Worm (Caenorhabditis elegans) whole organism, young adult: Measurements from ENCODE around the gene sdz-1.
A peak's percentile ranks its signal among the peaks of the same experiment; 100 is the strongest.

Experiments
- B0035.1 ChIP-seq: sonication (generic microtip); optimal IDR thresholded peaks from 2 replicates; lab custom pipeline; 2016; ENCODE audit warnings: missing genetic modification characterization, mild to moderate bottlenecking, missing compliant biosample characterization, missing genotype, missing genetic modification reagents
- F22D6.2 ChIP-seq: sonication (generic microtip); optimal IDR thresholded peaks from 2 replicates; lab custom pipeline; 2016; ENCODE audit warnings: mild to moderate bottlenecking, missing genetic modification characterization, missing compliant biosample characterization
- F33H1.4 ChIP-seq: fragments of 200-800 bp; sonication (Bioruptor generic); IDR thresholded peaks from 2 replicates; pipeline ENCODE4 v1.3.6; 2022; ENCODE audit warnings: missing genetic modification reagents, missing genetic modification characterization, missing compliant biosample characterization
- F39B2.1 ChIP-seq: fragments of 200-800 bp; sonication (Bioruptor generic); IDR thresholded peaks from 2 replicates; pipeline ENCODE4 v1.3.6; 2022; ENCODE audit warnings: missing genetic modification reagents, missing genetic modification characterization, missing compliant biosample characterization
- F57A8.1 ChIP-seq: fragments of 200-800 bp; sonication (Bioruptor generic); optimal IDR thresholded peaks from 2 replicates; lab custom pipeline; 2018; ENCODE audit warnings: mild to moderate bottlenecking, missing genetic modification characterization, moderate library complexity, missing compliant biosample characterization
- F57C9.4 ChIP-seq: sonication (generic microtip); optimal IDR thresholded peaks from 2 replicates; lab custom pipeline; 2017; ENCODE audit warnings: mild to moderate bottlenecking, missing genetic modification characterization, missing compliant biosample characterization
- T26A5.8 ChIP-seq: sonication (generic microtip); optimal IDR thresholded peaks from 2 replicates; lab custom pipeline; 2016; ENCODE audit warnings: missing genetic modification characterization, missing compliant biosample characterization
- Y53G8AR.9 ChIP-seq: fragments of 200-800 bp; sonication (Bioruptor generic); conservative IDR thresholded peaks from 2 replicates; pipeline ENCODE4 v1.3.6; 2022; ENCODE audit warnings: missing genetic modification reagents, missing genetic modification characterization, missing compliant biosample characterization
- akir-1 ChIP-seq: fragments of 200-800 bp; sonication (Bioruptor generic); optimal IDR thresholded peaks from 2 replicates; lab custom pipeline; 2018; ENCODE audit warnings: mild to moderate bottlenecking, missing genetic modification characterization, moderate library complexity, missing compliant biosample characterization
- aptf-3 ChIP-seq: fragments of 200-800 bp; sonication (Bioruptor generic); IDR thresholded peaks from 2 replicates; pipeline ENCODE4 v1.3.6; 2022; ENCODE audit warnings: missing genetic modification characterization, missing compliant biosample characterization
- atf-7 ChIP-seq: sonication (generic microtip); optimal IDR thresholded peaks from 2 replicates; lab custom pipeline; 2017; ENCODE audit warnings: mild to moderate bottlenecking, missing genetic modification characterization, missing compliant biosample characterization
- attf-5 ChIP-seq: fragments of 200-800 bp; sonication (Bioruptor generic); optimal IDR thresholded peaks from 2 replicates; lab custom pipeline; 2018; ENCODE audit warnings: mild to moderate bottlenecking, missing genetic modification characterization, missing compliant biosample characterization
- bed-1 ChIP-seq: fragments of 200-800 bp; sonication (Bioruptor generic); IDR thresholded peaks from 2 replicates; pipeline ENCODE4 v1.3.6; 2022; ENCODE audit warnings: missing genetic modification reagents, missing genetic modification characterization, missing compliant biosample characterization
- ceh-27 ChIP-seq: fragments of 200-800 bp; sonication (Bioruptor generic); optimal IDR thresholded peaks from 2 replicates; lab custom pipeline; 2018; ENCODE audit warnings: mild to moderate bottlenecking, missing genetic modification characterization, moderate library complexity, missing compliant biosample characterization
- ceh-40 ChIP-seq: fragments of 200-800 bp; sonication (Bioruptor generic); IDR thresholded peaks from 2 replicates; pipeline ENCODE4 v1.3.6; 2022; ENCODE audit warnings: missing genetic modification characterization, missing compliant biosample characterization
- die-1 ChIP-seq: sonication (generic microtip); optimal IDR thresholded peaks from 2 replicates; lab custom pipeline; 2016; ENCODE audit warnings: missing genotype, mild to moderate bottlenecking, missing genetic modification characterization, missing compliant biosample characterization
- dpl-1 ChIP-seq: fragments of 150-350 bp; optimal IDR thresholded peaks from 2 replicates; lab custom pipeline; 2014; ENCODE audit warnings: missing biosample characterization, missing genetic modification reagents, missing genetic modification characterization
- efl-1 ChIP-seq: fragments of 150-350 bp; optimal IDR thresholded peaks from 2 replicates; lab custom pipeline; 2014; ENCODE audit warnings: missing biosample characterization, missing genetic modification reagents, missing genetic modification characterization
- fkh-3 ChIP-seq: sonication (generic microtip); optimal IDR thresholded peaks from 2 replicates; lab custom pipeline; 2016; ENCODE audit warnings: mild to moderate bottlenecking, missing genetic modification characterization, missing compliant biosample characterization
- gei-17 ChIP-seq: fragments of 200-800 bp; sonication (Bioruptor generic); optimal IDR thresholded peaks from 2 replicates; lab custom pipeline; 2018; ENCODE audit warnings: mild to moderate bottlenecking, missing genetic modification characterization, missing compliant biosample characterization
- hmg-1.2 ChIP-seq: fragments of 200-800 bp; sonication (Bioruptor generic); IDR thresholded peaks from 2 replicates; pipeline ENCODE4 v1.3.6; 2022; ENCODE audit warnings: missing genetic modification reagents, missing genetic modification characterization, missing compliant biosample characterization
- hmg-20 ChIP-seq: fragments of 200-800 bp; sonication (Bioruptor generic); IDR thresholded peaks from 2 replicates; pipeline ENCODE4 v1.3.6; 2022; ENCODE audit warnings: missing genetic modification reagents, missing genetic modification characterization, missing compliant biosample characterization
- let-526 ChIP-seq: fragments of 200-800 bp; sonication (Bioruptor generic); IDR thresholded peaks from 2 replicates; pipeline ENCODE4 v1.3.6; 2022; ENCODE audit warnings: missing genetic modification reagents, missing genetic modification characterization, missing compliant biosample characterization
- let-607 ChIP-seq, 2 experiments: fragments of 200-800 bp in 1 of 2; sonication (Bioruptor generic) in 1 of 2; sonication (generic microtip) in 1 of 2; optimal IDR thresholded peaks; 2 replicates each; lab custom pipeline; 2016 to 2018; ENCODE audit warnings: mild to moderate bottlenecking in 2 of 2, missing compliant biosample characterization in 2 of 2, missing genetic modification characterization in 2 of 2, moderate library complexity in 2 of 2, missing genotype in 1 of 2
- lin-40 ChIP-seq: sonication (generic microtip); optimal IDR thresholded peaks from 2 replicates; lab custom pipeline; 2016; ENCODE audit warnings: missing genetic modification characterization, mild to moderate bottlenecking, missing compliant biosample characterization, missing genotype, missing genetic modification reagents
- lin-54 ChIP-seq: fragments of 200-800 bp; sonication (Bioruptor generic); optimal IDR thresholded peaks from 2 replicates; lab custom pipeline; 2018; ENCODE audit warnings: mild to moderate bottlenecking, missing genetic modification characterization, missing compliant biosample characterization
- lir-1 ChIP-seq: fragments of 200-800 bp; sonication (Bioruptor generic); conservative IDR thresholded peaks from 2 replicates; pipeline ENCODE4 v1.3.6; 2022; ENCODE audit warnings: missing genetic modification reagents, missing genetic modification characterization, missing compliant biosample characterization
- lsl-1 ChIP-seq: fragments of 200-800 bp; sonication (Bioruptor generic); optimal IDR thresholded peaks from 2 replicates; lab custom pipeline; 2018; ENCODE audit warnings: mild to moderate bottlenecking, missing genetic modification characterization, moderate library complexity, missing compliant biosample characterization
- lsy-27 ChIP-seq: sonication (generic microtip); optimal IDR thresholded peaks from 2 replicates; lab custom pipeline; 2017; ENCODE audit warnings: missing genetic modification characterization, mild to moderate bottlenecking, missing compliant biosample characterization, antibody characterized with exemption, missing genotype, borderline replicate concordance; ENCODE audit not compliant: insufficient read depth
- madf-10 ChIP-seq: sonication (generic microtip); optimal IDR thresholded peaks from 2 replicates; lab custom pipeline; 2016; ENCODE audit warnings: mild to moderate bottlenecking, missing genetic modification characterization, missing compliant biosample characterization
- madf-6 ChIP-seq: fragments of 200-800 bp; sonication (Bioruptor generic); IDR thresholded peaks from 2 replicates; pipeline ENCODE4 v1.3.6; 2022; ENCODE audit warnings: missing genetic modification reagents, missing genetic modification characterization, missing compliant biosample characterization
- madf-8 ChIP-seq: fragments of 200-800 bp; sonication (Bioruptor generic); conservative IDR thresholded peaks from 2 replicates; pipeline ENCODE4 v1.3.6; 2022; ENCODE audit warnings: missing genetic modification reagents, missing genetic modification characterization, missing compliant biosample characterization
- mcd-1 ChIP-seq: fragments of 200-800 bp; sonication (Bioruptor generic); IDR thresholded peaks from 2 replicates; pipeline ENCODE4 v1.3.6; 2022; ENCODE audit warnings: missing genetic modification reagents, missing genetic modification characterization, missing compliant biosample characterization
- nfya-2 ChIP-seq: fragments of 200-800 bp; sonication (Bioruptor generic); IDR thresholded peaks from 2 replicates; pipeline ENCODE4 v1.3.6; 2022; ENCODE audit warnings: missing genetic modification reagents, missing genetic modification characterization, missing compliant biosample characterization
- nhr-120 ChIP-seq: fragments of 200-800 bp; sonication (Bioruptor generic); IDR thresholded peaks from 2 replicates; pipeline ENCODE4 v1.3.6; 2022; ENCODE audit warnings: missing genetic modification characterization, missing compliant biosample characterization
- nhr-179 ChIP-seq: sonication (generic microtip); optimal IDR thresholded peaks from 2 replicates; lab custom pipeline; 2016; ENCODE audit warnings: mild to moderate bottlenecking, missing genetic modification characterization, missing compliant biosample characterization
- nhr-27 ChIP-seq: fragments of 200-800 bp; sonication (Bioruptor generic); optimal IDR thresholded peaks from 2 replicates; lab custom pipeline; 2018; ENCODE audit warnings: mild to moderate bottlenecking, missing genetic modification characterization, moderate library complexity, missing compliant biosample characterization
- nhr-80 ChIP-seq: sonication (generic microtip); optimal IDR thresholded peaks from 2 replicates; lab custom pipeline; 2016; ENCODE audit warnings: missing genetic modification characterization, missing compliant biosample characterization
- pbrm-1 ChIP-seq: fragments of 200-800 bp; sonication (Bioruptor generic); IDR thresholded peaks from 2 replicates; pipeline ENCODE4 v1.3.6; 2022; ENCODE audit warnings: missing genetic modification reagents, missing genetic modification characterization, missing compliant biosample characterization
- rcor-1 ChIP-seq: fragments of 200-800 bp; sonication (Bioruptor generic); IDR thresholded peaks from 2 replicates; pipeline ENCODE4 v1.3.6; 2022; ENCODE audit warnings: missing genetic modification reagents, missing genetic modification characterization, missing compliant biosample characterization
- snpc-1.1 ChIP-seq: sonication (generic microtip); optimal IDR thresholded peaks from 2 replicates; lab custom pipeline; 2017; ENCODE audit warnings: missing genetic modification characterization, mild to moderate bottlenecking, missing compliant biosample characterization, antibody characterized with exemption, moderate library complexity, missing genotype, missing genetic modification reagents; ENCODE audit not compliant: insufficient read depth
- snpc-1.3 ChIP-seq: sonication (generic microtip); optimal IDR thresholded peaks from 2 replicates; lab custom pipeline; 2017; ENCODE audit warnings: missing genetic modification characterization, mild to moderate bottlenecking, missing compliant biosample characterization, antibody characterized with exemption, moderate library complexity, missing genotype, missing genetic modification reagents; ENCODE audit not compliant: insufficient read depth
- sptf-2 ChIP-seq: fragments of 200-800 bp; sonication (Bioruptor generic); optimal IDR thresholded peaks from 2 replicates; lab custom pipeline; 2018; ENCODE audit warnings: mild to moderate bottlenecking, missing genetic modification characterization, missing compliant biosample characterization
- unc-130 ChIP-seq: sonication (generic microtip); optimal IDR thresholded peaks from 2 replicates; lab custom pipeline; 2016; ENCODE audit warnings: missing genetic modification reagents, missing genetic modification characterization, missing compliant biosample characterization
- zfh-2 ChIP-seq: fragments of 200-800 bp; sonication (Bioruptor generic); conservative IDR thresholded peaks from 2 replicates; pipeline ENCODE4 v1.3.6; 2022; ENCODE audit warnings: missing genetic modification reagents, missing genetic modification characterization, missing compliant biosample characterization
- ztf-26 ChIP-seq: sonication (generic microtip); optimal IDR thresholded peaks from 2 replicates; lab custom pipeline; 2017; ENCODE audit warnings: missing genetic modification characterization, missing compliant biosample characterization

The sdz-1 gene

ce11 chrIII:8696680-8697079 lies 3.5 kb downstream of the sdz-1 start (continued):
- TF ChIP-seq efl-1 (GFP tag; lab: Kevin White, UChicago) (no peak), F39B2.1 (GFP tag; lab: Robert Waterston, UW) (no peak), ceh-27 (GFP tag; lab: Kevin White, UChicago) (no peak), madf-6 (GFP tag; lab: Robert Waterston, UW) (no peak), madf-8 (GFP tag; lab: Robert Waterston, UW) (no peak), Y53G8AR.9 (GFP tag; lab: Robert Waterston, UW) (no peak), lin-54 (GFP tag; lab: Kevin White, UChicago) (no peak), atf-7 (tag; lab: Kevin White, UChicago) (no peak), hmg-20 (GFP tag; lab: Robert Waterston, UW) (no peak), akir-1 (GFP tag; lab: Kevin White, UChicago) (no peak), unc-130 (GFP tag; lab: Kevin White, UChicago) (no peak), ceh-40 (GFP tag; lab: Robert Waterston, UW) (no peak), hmg-1.2 (GFP tag; lab: Robert Waterston, UW) (peak; percentile 87), nhr-27 (no peak), fkh-3 (tag; lab: Kevin White, UChicago) (no peak), lir-1 (no peak), rcor-1 (GFP tag; lab: Robert Waterston, UW) (no peak), ztf-26 (tag; lab: Kevin White, UChicago) (no peak), bed-1 (no peak), attf-5 (GFP tag; lab: Kevin White, UChicago) (peak; percentile 3), nhr-80 (tag; lab: Kevin White, UChicago) (peak; percentile 22), let-607 (tag; optimal IDR thresholded peaks at IDR 0.05; lab: Kevin White, UChicago) (peak; percentile 21 to 81), aptf-3 (GFP tag; lab: Robert Waterston, UW) (no peak), T26A5.8 (tag; lab: Kevin White, UChicago) (no peak), pbrm-1 (GFP tag; lab: Robert Waterston, UW) (no peak), let-526 (GFP tag; lab: Robert Waterston, UW) (no peak), madf-10 (no peak)

- no peak for TF ChIP-seq lsy-27 (tag; lab: Kevin White, UChicago)
- TF ChIP-seq, all 124 proteins: peak for 0
Measured at ce11 chrIII:8693322-8693721, 6.8 kb downstream of the sdz-1 start, which contains the start of gene B0303.7. Gene B0303.7 (plus strand): TSS chrIII:8693622.

ce11 chrIII:8689655-8690054 lies 10.5 kb downstream of the sdz-1 start, which contains the start of gene B0303.4:
Gene B0303.4 (plus strand): TSS chrIII:8689850.
- TF ChIP-seq F33H1.4 (GFP tag; lab: Robert Waterston, UW) (no peak), F22D6.2 (tag; lab: Kevin White, UChicago) (no peak), akir-1 (GFP tag; lab: Kevin White, UChicago) (no peak), B0035.1 (tag; lab: Kevin White, UChicago) (no peak), lsl-1 (no peak), T26A5.8 (tag; lab: Kevin White, UChicago) (no peak), lin-40 (no peak), sptf-2 (GFP tag; lab: Kevin White, UChicago) (no peak), die-1 (tag; lab: Kevin White, UChicago) (no peak), nhr-179 (tag; lab: Kevin White, UChicago) (no peak), dpl-1 (no peak), mcd-1 (GFP tag; lab: Robert Waterston, UW) (no peak), F57C9.4 (tag; lab: Kevin White, UChicago) (no peak), hmg-1.2 (GFP tag; lab: Robert Waterston, UW) (peak; percentile 38; the same call in 1 of the 2 replicates), zfh-2 (GFP tag; lab: Robert Waterston, UW) (no peak), attf-5 (GFP tag; lab: Kevin White, UChicago) (peak; percentile 70), snpc-1.3 (tag; lab: Kevin White, UChicago) (no peak), nfya-2 (no peak), gei-17 (no peak), pbrm-1 (GFP tag; lab: Robert Waterston, UW) (no peak), madf-10 (no peak), snpc-1.1 (no peak), F57A8.1 (GFP tag; lab: Kevin White, UChicago) (no peak), nhr-120 (GFP tag; lab: Robert Waterston, UW) (no peak)
